Worm (Caenorhabditis elegans) whole organism, dauer: ENCODE data around the gene ssp-34.
"Not testable (repeated sequence)": the region's sequence is repeated elsewhere in the genome, so short reads cannot be mapped to it uniquely, and the experiment has no call there.

Experiments
- unc-62 ChIP-seq: sonication (generic microtip); optimal IDR thresholded peaks from 2 replicates; lab custom pipeline; 2017; ENCODE audit warnings: missing biosample characterization, missing genetic modification reagents, missing genetic modification characterization

Gene ssp-34

DNA sequence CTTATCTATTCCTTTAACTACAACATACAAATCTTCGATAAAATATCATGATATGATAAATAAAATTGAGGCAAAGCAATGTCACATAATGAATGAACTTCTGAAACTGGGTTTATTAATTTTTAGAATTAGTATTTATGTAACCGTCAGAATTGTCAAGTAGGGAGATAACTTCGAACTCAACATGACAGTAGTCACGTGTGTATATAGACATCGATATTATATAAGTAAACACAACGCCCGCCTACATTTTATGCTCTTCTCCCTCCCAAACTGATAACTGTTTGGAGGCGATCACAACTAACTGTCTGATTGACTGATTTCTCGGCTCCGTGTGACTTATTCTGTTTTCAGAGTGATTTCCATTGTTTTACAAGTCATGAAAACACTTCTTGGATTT is 22.9 kb upstream of the ssp-34 start, which contains the start of gene ugt-54:
ugt-54 (plus strand) TSS at position 355 of the 400 bp plus-strand sequence.
- no peak for TF ChIP-seq unc-62 (GFP tag; lab: Kevin White, UChicago)

DNA sequence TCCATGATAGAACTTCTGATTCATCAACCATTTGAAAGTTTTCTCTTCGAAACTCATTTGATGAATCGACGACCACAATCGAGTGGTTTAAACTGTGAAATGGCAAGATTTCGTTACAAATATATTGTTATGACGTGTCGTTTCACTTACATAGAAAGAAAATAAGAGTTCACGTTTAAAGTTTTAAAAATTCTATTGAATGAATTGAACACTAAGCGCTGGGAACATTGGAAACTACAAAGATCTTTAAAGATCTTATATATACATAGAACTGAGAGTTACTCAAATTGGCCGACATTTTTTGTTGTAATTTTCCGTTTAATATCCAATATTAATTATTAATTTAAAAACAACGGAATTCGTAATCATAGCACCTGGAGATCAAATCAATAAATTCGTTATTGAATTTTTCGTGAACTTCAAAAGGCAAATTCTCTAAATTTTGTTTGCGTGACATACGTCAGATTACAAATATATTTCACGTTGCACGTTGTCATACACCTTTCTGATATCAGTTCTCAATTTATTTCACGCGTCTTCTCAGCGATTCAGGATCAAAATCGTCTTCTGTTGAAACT is 19.3 kb upstream of the ssp-34 start, which contains the start of the genes T25B9.4 and T25B9.6:
T25B9.4 (minus strand) TSS at position 101 of the 578 bp plus-strand sequence.
T25B9.6 (plus strand) TSS at position 528 of the 578 bp plus-strand sequence.
- no peak for TF ChIP-seq unc-62 (GFP tag; lab: Kevin White, UChicago)

ce11 chrIV:10754685-10755084 is 16.3 kb upstream of the ssp-34 start, which contains the start of gene T25B9.5:
TSS of gene T25B9.5 (minus strand) at chrIV:10754785.
- TF ChIP-seq unc-62 (GFP tag; lab: Kevin White, UChicago) = no peak

ce11 chrIV:10751740-10752139 is 13.3 kb upstream of the ssp-34 start, which contains the start of gene T25B9.2:
TSS of gene T25B9.2 (minus strand) at chrIV:10751840.
- not testable (repeated sequence) for TF ChIP-seq unc-62 (GFP tag; lab: Kevin White, UChicago)

DNA sequence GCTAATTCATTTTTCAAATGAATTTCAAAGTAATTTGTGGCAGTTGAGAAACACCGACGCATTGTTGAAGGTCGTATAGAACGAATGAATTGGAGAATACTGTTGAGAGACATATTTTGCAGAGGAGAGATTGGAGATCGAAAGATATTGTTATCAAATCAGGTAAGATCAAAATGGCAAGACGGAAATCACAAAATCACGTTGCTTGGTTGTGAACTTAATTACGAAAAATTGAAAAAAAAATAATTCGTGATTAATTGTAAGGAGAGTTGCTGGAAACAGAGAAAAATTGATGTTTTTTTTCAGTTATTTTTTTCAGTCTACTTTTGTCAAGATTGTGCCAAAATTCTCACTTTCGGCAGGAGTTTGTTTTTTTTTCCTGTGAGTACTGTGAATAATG is 11.6 kb upstream of the ssp-34 start, which contains the start of gene T25B9.1:
T25B9.1 (minus strand) TSS at position 101 of the 400 bp plus-strand sequence.
- TF ChIP-seq unc-62 (GFP tag; lab: Kevin White, UChicago) = no peak

DNA sequence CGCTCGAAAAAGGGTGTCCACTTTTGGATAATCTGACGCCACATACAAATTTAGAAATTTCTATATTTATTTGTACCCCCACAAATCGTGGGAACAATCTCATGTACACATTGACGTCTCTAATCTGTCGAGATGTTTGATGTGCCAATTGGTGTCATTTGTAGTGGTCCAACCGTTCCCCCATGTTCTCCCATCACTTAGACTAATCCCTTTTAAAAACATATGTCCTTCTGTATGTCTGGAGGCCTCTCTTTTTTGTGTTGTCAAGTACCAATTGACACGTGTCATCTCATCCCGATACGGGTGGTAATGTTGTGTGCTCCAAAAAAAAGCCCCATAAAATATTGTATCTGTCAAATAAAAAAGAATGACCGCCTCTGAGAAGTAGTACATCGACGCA is 6.9 kb upstream of the ssp-34 start:
- TF ChIP-seq unc-62 (GFP tag; lab: Kevin White, UChicago) = no peak

DNA sequence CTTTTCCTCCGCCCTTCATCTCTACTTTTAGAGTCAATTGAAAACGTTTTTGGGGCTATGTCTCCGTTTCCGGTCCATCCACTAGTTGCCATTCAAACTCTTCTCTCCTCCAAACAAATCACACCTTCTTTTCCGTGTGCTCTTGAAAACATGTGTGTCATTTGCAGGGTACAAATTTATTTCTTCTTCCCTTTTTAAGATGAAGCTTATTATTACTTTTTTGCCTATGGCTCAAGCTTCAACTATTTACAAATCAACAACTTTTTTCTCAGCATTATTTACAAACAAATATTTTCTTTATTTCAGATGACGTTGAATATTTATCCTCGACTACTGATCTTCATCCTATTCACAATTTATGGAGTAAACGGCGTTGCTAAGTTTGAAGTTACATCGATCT is 6.1 kb upstream of the ssp-34 start, which contains the start of gene T25B9.3:
T25B9.3 (plus strand) TSS at position 301 of the 400 bp plus-strand sequence.
- TF ChIP-seq unc-62 (GFP tag; lab: Kevin White, UChicago) = no peak

- TF ChIP-seq unc-62 (GFP tag; lab: Kevin White, UChicago) = no peak
Observed at ce11 chrIV:10737011-10737553, 1.3 kb downstream of the ssp-34 start, which contains the start of gene grl-21. TSS of gene grl-21 (plus strand) at chrIV:10737474.

DNA sequence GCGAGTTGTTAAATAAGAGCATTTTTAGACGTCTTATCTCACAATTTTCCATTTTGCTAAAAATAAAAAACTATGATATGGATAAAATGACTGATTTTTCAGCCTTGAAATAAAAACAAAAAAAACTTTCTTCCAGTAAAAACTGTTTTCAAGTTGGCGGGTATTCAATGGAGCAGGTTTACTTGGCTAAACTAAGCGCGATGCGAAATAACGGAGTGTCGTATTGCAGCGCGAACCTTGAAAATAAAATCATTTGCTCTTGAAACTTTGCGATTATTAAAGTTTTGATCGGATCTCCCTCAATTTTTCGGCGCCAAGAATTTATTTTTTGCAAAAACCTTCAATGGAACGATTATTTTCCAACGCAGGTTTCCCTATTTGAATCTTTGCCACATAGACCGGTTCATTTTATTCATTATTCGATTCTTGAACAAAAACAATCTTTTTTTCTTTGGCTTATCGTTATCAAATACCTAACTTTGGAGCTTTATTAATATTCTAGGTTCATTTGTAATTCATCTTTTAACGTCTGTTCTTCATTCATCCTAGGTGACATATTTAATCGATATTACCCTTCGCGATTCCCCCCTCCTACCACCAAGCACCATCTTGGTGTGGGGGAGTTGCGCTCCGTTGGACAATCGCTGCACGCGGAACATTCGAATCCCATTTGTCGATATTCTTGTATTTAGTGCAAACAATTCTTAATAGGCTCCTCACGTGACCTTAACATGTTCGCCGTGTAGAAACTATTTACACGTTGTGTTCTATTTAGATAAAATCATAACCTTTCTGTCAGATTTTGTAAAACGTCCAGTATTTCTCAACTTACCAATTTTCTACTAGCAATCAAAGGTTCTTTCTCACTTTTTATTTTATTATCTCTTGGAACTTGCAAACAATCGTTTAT is 3.6 kb downstream of the ssp-34 start, which contains the start of the genes orc-5 and cyb-1:
orc-5 (minus strand) TSS at position 62 of the 910 bp plus-strand sequence.
cyb-1 (plus strand) TSS at position 690 of the 910 bp plus-strand sequence.
- TF ChIP-seq unc-62 (GFP tag; lab: Kevin White, UChicago) = no peak

ce11 chrIV:10727734-10728133 is 10.7 kb downstream of the ssp-34 start, which contains the start of gene ZC168.2:
TSS of gene ZC168.2 (plus strand) at chrIV:10728034.
- TF ChIP-seq unc-62 (GFP tag; lab: Kevin White, UChicago) = no peak

DNA sequence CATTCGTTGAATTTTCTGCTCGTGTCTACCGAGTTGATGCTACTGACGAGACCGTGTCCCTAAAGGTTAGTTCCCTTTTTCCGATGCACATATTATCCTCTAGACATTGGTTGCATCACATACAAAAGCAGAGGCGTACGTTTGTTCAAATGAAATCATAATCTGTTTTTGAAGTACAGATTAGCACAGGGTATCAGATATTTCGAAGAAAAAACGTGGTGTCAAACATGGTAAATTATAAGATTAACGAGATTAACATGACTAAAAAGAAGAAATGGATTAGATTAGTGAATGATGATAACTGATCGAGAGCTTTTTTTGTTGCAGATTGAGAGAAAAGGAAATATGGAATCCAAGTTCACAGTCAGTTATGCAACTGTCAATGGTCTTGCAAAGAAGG is 19.5 kb downstream of the ssp-34 start:
- TF ChIP-seq unc-62 (GFP tag; lab: Kevin White, UChicago) = no peak

DNA sequence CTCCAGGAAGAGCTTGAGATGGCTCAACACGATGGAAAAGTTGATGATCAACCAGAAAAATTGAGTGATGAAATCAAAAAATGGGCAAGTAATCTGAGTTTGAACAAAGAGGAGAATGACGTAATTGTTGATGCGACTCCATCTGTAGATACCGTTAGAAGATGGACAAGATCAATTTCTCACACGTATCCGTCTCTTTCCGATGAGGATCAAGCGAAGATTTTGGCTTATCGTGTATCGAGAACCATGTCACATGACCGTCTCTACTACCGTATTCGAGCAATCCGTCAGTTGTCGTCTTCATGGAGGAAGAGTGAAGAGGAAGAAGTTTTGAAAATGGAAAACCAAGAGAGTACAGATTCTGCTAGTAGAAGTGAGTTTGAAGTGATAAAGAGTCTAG is 20.3 kb downstream of the ssp-34 start:
- TF ChIP-seq unc-62 (GFP tag; lab: Kevin White, UChicago) = no peak

ce11 chrIV:10716348-10716747 is 22.1 kb downstream of the ssp-34 start, which contains the start of gene ncx-3:
TSS of gene ncx-3 (plus strand) at chrIV:10716648.
- no peak for TF ChIP-seq unc-62 (GFP tag; lab: Kevin White, UChicago)

DNA sequence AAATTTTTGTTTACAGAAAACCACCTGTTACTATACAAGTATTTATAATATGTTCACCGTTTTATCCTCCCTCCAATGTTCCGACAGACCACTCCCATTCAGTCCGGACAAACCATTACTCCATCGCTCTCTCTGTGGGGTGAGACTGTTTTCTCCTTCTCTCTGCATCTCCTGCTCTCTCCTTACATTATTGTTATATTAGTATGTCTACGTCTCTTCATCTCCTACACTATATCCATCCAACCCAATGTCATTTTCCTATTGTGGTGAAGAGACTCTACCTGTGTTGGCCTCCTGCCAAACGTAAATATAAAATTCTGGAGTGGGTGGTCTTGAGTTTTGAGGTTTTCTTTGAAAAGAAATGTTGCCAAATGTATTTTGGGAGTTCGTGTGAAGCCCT is 23.8 kb downstream of the ssp-34 start:
- no peak for TF ChIP-seq unc-62 (GFP tag; lab: Kevin White, UChicago)

ce11 chrIV:10711729-10712128 is 26.7 kb downstream of the ssp-34 start, which contains the start of gene glb-21:
TSS of gene glb-21 (minus strand) at chrIV:10711794.
- no peak for TF ChIP-seq unc-62 (GFP tag; lab: Kevin White, UChicago)
